Worm (Caenorhabditis elegans) whole organism, L2 larva: ENCODE data around the gene T22C8.1.

Source experiments
- C34F6.9 ChIP-seq: fragments of 150-350 bp; optimal IDR thresholded peaks from 2 replicates; lab custom pipeline; 2014; ENCODE audit warnings: missing biosample characterization, missing genetic modification characterization
- F13H6.1 ChIP-seq: sonication (generic microtip); optimal IDR thresholded peaks from 2 replicates; lab custom pipeline; 2016; ENCODE audit warnings: missing genetic modification characterization, missing compliant biosample characterization
- R02D3.7 ChIP-seq: fragments of 150-350 bp; optimal IDR thresholded peaks from 2 replicates; lab custom pipeline; 2014; ENCODE audit warnings: missing biosample characterization, missing genetic modification characterization
- Y55F3AM.14 ChIP-seq: fragments of 200-800 bp; sonication (Bioruptor generic); optimal IDR thresholded peaks from 2 replicates; lab custom pipeline; 2018; ENCODE audit warnings: mild to moderate bottlenecking, missing genetic modification characterization, missing compliant biosample characterization
- alr-1 ChIP-seq: fragments of 150-350 bp; optimal IDR thresholded peaks from 2 replicates; lab custom pipeline; 2014; ENCODE audit warnings: missing biosample characterization, missing genetic modification characterization
- aly-2 ChIP-seq: fragments of 150-350 bp; optimal IDR thresholded peaks from 2 replicates; lab custom pipeline; 2014; ENCODE audit warnings: missing biosample characterization, missing genetic modification characterization
- ama-1 ChIP-seq: fragments of 150-350 bp; optimal IDR thresholded peaks from 2 replicates; lab custom pipeline; 2018; ENCODE audit warnings: inconsistent platforms
- blmp-1 ChIP-seq: sonication (generic microtip); optimal IDR thresholded peaks from 2 replicates; lab custom pipeline; 2017; ENCODE audit warnings: missing genetic modification characterization, mild to moderate bottlenecking, missing compliant biosample characterization, antibody characterized with exemption, moderate library complexity; ENCODE audit not compliant: insufficient read depth
- ceh-16 ChIP-seq: fragments of 150-350 bp; optimal IDR thresholded peaks from 2 replicates; lab custom pipeline; 2014; ENCODE audit warnings: missing biosample characterization, missing genetic modification characterization
- ceh-82 ChIP-seq: fragments of 150-350 bp; optimal IDR thresholded peaks from 2 replicates; lab custom pipeline; 2014; ENCODE audit warnings: missing biosample characterization, missing genetic modification characterization
- crh-2 ChIP-seq: sonication (generic microtip); optimal IDR thresholded peaks from 2 replicates; lab custom pipeline; 2017; ENCODE audit warnings: missing biosample characterization, missing genetic modification characterization
- dmd-4 ChIP-seq: sonication (generic microtip); optimal IDR thresholded peaks from 2 replicates; lab custom pipeline; 2017; ENCODE audit warnings: missing biosample characterization, missing genetic modification characterization
- egl-27 ChIP-seq: sonication (generic microtip); optimal IDR thresholded peaks from 3 replicates; lab custom pipeline; 2017; ENCODE audit warnings: missing biosample characterization, missing genetic modification reagents, missing genetic modification characterization
- elt-1 ChIP-seq: fragments of 150-350 bp; optimal IDR thresholded peaks from 2 replicates; lab custom pipeline; 2014; ENCODE audit warnings: missing biosample characterization, missing genetic modification characterization
- elt-3 ChIP-seq: sonication (generic microtip); optimal IDR thresholded peaks from 2 replicates; lab custom pipeline; 2017; ENCODE audit warnings: missing biosample characterization, missing genetic modification characterization
- fos-1 ChIP-seq: fragments of 150-350 bp; optimal IDR thresholded peaks from 2 replicates; lab custom pipeline; 2014; ENCODE audit warnings: missing biosample characterization, missing genetic modification characterization
- gmeb-1 ChIP-seq: fragments of 150-350 bp; optimal IDR thresholded peaks from 2 replicates; lab custom pipeline; 2014; ENCODE audit warnings: missing biosample characterization, missing genetic modification characterization
- lin-13 ChIP-seq: fragments of 150-350 bp; optimal IDR thresholded peaks from 2 replicates; lab custom pipeline; 2014; ENCODE audit warnings: missing biosample characterization, missing genetic modification reagents, missing genetic modification characterization
- lin-39 ChIP-seq: fragments of 150-350 bp; optimal IDR thresholded peaks from 2 replicates; lab custom pipeline; 2014; ENCODE audit warnings: missing biosample characterization, missing genetic modification reagents, missing genetic modification characterization
- lsy-2 ChIP-seq, 2 experiments: fragments of 150-350 bp in 1 of 2; sonication (generic microtip) in 1 of 2; optimal IDR thresholded peaks; 2 replicates each; lab custom pipeline; 2014 to 2017; ENCODE audit warnings: missing biosample characterization in 2 of 2, missing genetic modification characterization in 2 of 2
- mab-5 ChIP-seq: fragments of 150-350 bp; optimal IDR thresholded peaks from 2 replicates; lab custom pipeline; 2014; ENCODE audit warnings: missing biosample characterization, missing genetic modification characterization
- mdl-1 ChIP-seq, 2 experiments: fragments of 150-350 bp in 1 of 2; sonication (generic microtip) in 1 of 2; optimal IDR thresholded peaks; 2 replicates each; lab custom pipeline; 2017; ENCODE audit warnings: missing biosample characterization in 2 of 2, missing genetic modification characterization in 2 of 2
- nhr-10 ChIP-seq: sonication (generic microtip); optimal IDR thresholded peaks from 2 replicates; lab custom pipeline; 2017; ENCODE audit warnings: missing biosample characterization, missing genetic modification characterization
- nhr-129 ChIP-seq: fragments of 150-350 bp; optimal IDR thresholded peaks from 2 replicates; lab custom pipeline; 2014; ENCODE audit warnings: missing biosample characterization, missing genetic modification characterization
- nhr-23 ChIP-seq: fragments of 150-350 bp; optimal IDR thresholded peaks from 2 replicates; lab custom pipeline; 2014; ENCODE audit warnings: missing biosample characterization, missing genetic modification reagents, missing genetic modification characterization
- nhr-25 ChIP-seq: fragments of 150-350 bp; sonication (generic microtip); optimal IDR thresholded peaks from 3 replicates; lab custom pipeline; 2014; ENCODE audit warnings: missing biosample characterization, missing genetic modification characterization
- nhr-6 ChIP-seq: fragments of 150-350 bp; optimal IDR thresholded peaks from 2 replicates; lab custom pipeline; 2014; ENCODE audit warnings: missing biosample characterization, missing genetic modification characterization
- nhr-77 ChIP-seq: fragments of 150-350 bp; optimal IDR thresholded peaks from 2 replicates; lab custom pipeline; 2014; ENCODE audit warnings: missing biosample characterization, missing genetic modification characterization
- sem-4 ChIP-seq: fragments of 150-350 bp; optimal IDR thresholded peaks from 2 replicates; lab custom pipeline; 2014; ENCODE audit warnings: missing biosample characterization, missing genetic modification reagents, missing genetic modification characterization
- skn-1 ChIP-seq: sonication (generic microtip); optimal IDR thresholded peaks from 2 replicates; lab custom pipeline; 2017; ENCODE audit warnings: missing biosample characterization, missing genetic modification characterization
- sma-9 ChIP-seq, 2 experiments: fragments of 150-350 bp in 1 of 2; sonication (generic microtip) in 1 of 2; optimal IDR thresholded peaks; 2 replicates each; lab custom pipeline; 2014 to 2016; ENCODE audit warnings: missing genetic modification characterization in 2 of 2, mild to moderate bottlenecking in 1 of 2, missing biosample characterization in 1 of 2, missing compliant biosample characterization in 1 of 2, missing genetic modification reagents in 1 of 2, moderate library complexity in 1 of 2
- snpc-4 ChIP-seq: fragments of 150-350 bp; optimal IDR thresholded peaks from 2 replicates; lab custom pipeline; 2014; ENCODE audit warnings: missing biosample characterization, missing genetic modification characterization
- unc-55 ChIP-seq: fragments of 150-350 bp; sonication (generic microtip); optimal IDR thresholded peaks from 3 replicates; lab custom pipeline; 2014; ENCODE audit warnings: missing biosample characterization, missing genetic modification reagents, missing genetic modification characterization
- unc-62 ChIP-seq: fragments of 150-350 bp; optimal IDR thresholded peaks from 2 replicates; lab custom pipeline; 2014; ENCODE audit warnings: missing biosample characterization, missing genetic modification reagents, missing genetic modification characterization
- zag-1 ChIP-seq: fragments of 150-350 bp; optimal IDR thresholded peaks from 2 replicates; lab custom pipeline; 2014; ENCODE audit warnings: missing biosample characterization, missing genetic modification characterization
- ztf-11 ChIP-seq: sonication (generic microtip); optimal IDR thresholded peaks from 2 replicates; lab custom pipeline; 2017; ENCODE audit warnings: missing biosample characterization, missing genetic modification characterization
- ztf-4 ChIP-seq: fragments of 150-350 bp; optimal IDR thresholded peaks from 2 replicates; lab custom pipeline; 2014; ENCODE audit warnings: missing biosample characterization, missing genetic modification characterization

T22C8.1 gene

DNA sequence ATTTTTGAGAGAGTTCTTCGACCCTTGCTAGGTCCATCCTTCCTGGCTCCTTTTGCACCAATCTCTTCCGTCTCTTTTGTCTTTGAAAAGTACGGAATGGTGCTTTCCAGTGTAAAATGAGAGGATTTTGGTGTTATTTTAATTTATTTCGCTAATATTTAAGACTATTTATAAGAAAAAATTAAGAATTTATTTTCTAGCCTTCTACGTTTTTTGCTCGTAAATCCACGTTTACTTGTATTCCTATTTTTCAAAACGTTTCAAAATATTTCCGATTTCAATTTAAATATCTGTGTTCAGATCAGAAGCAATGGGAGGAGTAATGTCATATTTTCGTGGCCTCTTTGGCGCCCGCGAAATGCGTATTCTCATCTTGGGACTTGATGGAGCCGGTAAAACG, 30.9 kb upstream of the T22C8.1 start, which contains the start of gene arl-1:
Gene arl-1 (plus strand): TSS at position 301 of the 400 bp plus-strand sequence.
- TF ChIP-seq snpc-4 (tag; lab: Kevin White, UChicago): no peak
- no peak for TF ChIP-seq blmp-1 (tag; lab: Kevin White, UChicago)
- TF ChIP-seq ama-1 (lab: Kevin White, UChicago): no peak
- TF ChIP-seq ceh-16 (tag; lab: Kevin White, UChicago): no peak
- TF ChIP-seq mab-5 (tag; lab: Kevin White, UChicago): no peak
- no peak for TF ChIP-seq gmeb-1 (tag; lab: Kevin White, UChicago)
- TF ChIP-seq aly-2 (tag; lab: Kevin White, UChicago): no peak
- no peak for TF ChIP-seq nhr-77 (tag; lab: Kevin White, UChicago)
- TF ChIP-seq lin-13 (GFP tag; lab: Kevin White, UChicago): no peak
- no peak for TF ChIP-seq alr-1 (tag; lab: Kevin White, UChicago)
- no peak for TF ChIP-seq fos-1 (tag; lab: Kevin White, UChicago)
- no peak for TF ChIP-seq crh-2 (tag; lab: Kevin White, UChicago)
- TF ChIP-seq Y55F3AM.14 (GFP tag; lab: Kevin White, UChicago): no peak
- TF ChIP-seq ztf-11: no peak
- no peak for TF ChIP-seq mdl-1 (tag; optimal IDR thresholded peaks at IDR 0.05; lab: Kevin White, UChicago)
- TF ChIP-seq dmd-4 (tag; lab: Kevin White, UChicago): no peak
- no peak for TF ChIP-seq F13H6.1 (tag; lab: Kevin White, UChicago)
- no peak for TF ChIP-seq nhr-25 (tag; lab: Kevin White, UChicago)

- TF ChIP-seq sem-4 (tag; lab: Kevin White, UChicago) (no peak), blmp-1 (tag; lab: Kevin White, UChicago) (no peak)
These were observed 29.5 kb upstream of the T22C8.1 start for ce11 chrII:8583035-8583434.

DNA sequence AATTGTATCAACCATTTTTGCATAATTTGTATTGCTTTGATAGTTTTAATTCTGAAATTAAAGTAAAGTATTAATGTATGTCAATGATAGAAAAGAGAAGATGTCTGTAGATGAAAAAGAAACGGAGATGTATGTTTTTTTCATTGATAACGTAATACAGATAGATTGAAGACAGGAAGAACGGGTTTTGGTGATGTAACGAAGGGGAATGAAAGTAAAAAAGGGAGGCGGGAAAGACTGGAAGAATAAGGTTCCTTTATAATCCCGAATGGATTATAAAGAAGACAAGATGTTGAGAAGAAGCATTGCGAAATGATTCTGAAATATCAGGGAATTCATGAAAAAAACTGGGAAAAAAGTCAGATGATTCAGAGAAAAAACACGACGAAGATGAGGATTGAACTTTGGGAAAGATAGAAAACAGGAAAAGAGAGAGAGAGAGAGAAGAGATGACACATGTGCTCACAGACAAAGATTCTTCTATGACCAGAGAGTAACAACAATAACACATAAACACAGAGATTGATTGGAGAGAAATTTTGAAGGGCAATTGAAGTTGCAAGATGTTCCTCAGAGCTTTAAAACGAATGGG, 27.4 kb upstream of the T22C8.1 start, which contains the start of gene F54C9.11:
Gene F54C9.11 (minus strand): TSS at position 51 of the 592 bp plus-strand sequence.
- no peak for TF ChIP-seq alr-1 (tag; lab: Kevin White, UChicago)
- TF ChIP-seq nhr-23 (tag; lab: Kevin White, UChicago): no peak
- TF ChIP-seq C34F6.9 (tag; lab: Kevin White, UChicago): peak; percentile 73
- no peak for TF ChIP-seq snpc-4 (tag; lab: Kevin White, UChicago)
- peak; percentile 34 for TF ChIP-seq crh-2 (tag; lab: Kevin White, UChicago)
- TF ChIP-seq unc-55 (GFP tag; lab: Kevin White, UChicago): peak; percentile 90
- TF ChIP-seq nhr-25 (tag; lab: Kevin White, UChicago): no peak
- TF ChIP-seq lin-13 (GFP tag; lab: Kevin White, UChicago): peak; percentile 24
- no peak for TF ChIP-seq egl-27 (tag; lab: Kevin White, UChicago)
- TF ChIP-seq nhr-6 (tag; lab: Kevin White, UChicago): no peak
- TF ChIP-seq nhr-10 (tag; lab: Kevin White, UChicago): no peak
- no peak for TF ChIP-seq ama-1 (lab: Kevin White, UChicago)
- no peak for TF ChIP-seq ceh-82 (tag; lab: Kevin White, UChicago)
- no peak for TF ChIP-seq F13H6.1 (tag; lab: Kevin White, UChicago)
- peak; percentile 68 for TF ChIP-seq sem-4 (tag; lab: Kevin White, UChicago)
- TF ChIP-seq sma-9 (GFP tag; optimal IDR thresholded peaks at IDR 0.05; lab: Kevin White, UChicago): peak; percentile 41
- TF ChIP-seq sma-9 (tag; optimal IDR thresholded peaks at IDR 0.05; lab: Kevin White, UChicago): no peak
- peak; percentile 63 for TF ChIP-seq nhr-129 (tag; lab: Kevin White, UChicago)
- TF ChIP-seq lsy-2 (tag; optimal IDR thresholded peaks at IDR 0.05; lab: Kevin White, UChicago): peak in 1 of 2 experiments; percentile 57
- no peak for TF ChIP-seq mab-5 (tag; lab: Kevin White, UChicago)
- no peak for TF ChIP-seq skn-1
- TF ChIP-seq ztf-4: peak; percentile 45
- TF ChIP-seq ztf-11: no peak
- TF ChIP-seq aly-2 (tag; lab: Kevin White, UChicago): no peak
- TF ChIP-seq zag-1 (tag; lab: Kevin White, UChicago): peak; percentile 15
- TF ChIP-seq elt-1 (tag; lab: Kevin White, UChicago): no peak

ce11 chrII:8585921-8586320, 26.6 kb upstream of the T22C8.1 start:
- no peak for TF ChIP-seq elt-1 (tag; lab: Kevin White, UChicago)
- TF ChIP-seq elt-3 (tag; lab: Kevin White, UChicago): no peak
- no peak for TF ChIP-seq sem-4 (tag; lab: Kevin White, UChicago)
- no peak for TF ChIP-seq aly-2 (tag; lab: Kevin White, UChicago)
- TF ChIP-seq zag-1 (tag; lab: Kevin White, UChicago): no peak
- TF ChIP-seq nhr-10 (tag; lab: Kevin White, UChicago): no peak
- TF ChIP-seq blmp-1 (tag; lab: Kevin White, UChicago): no peak
- no peak for TF ChIP-seq dmd-4 (tag; lab: Kevin White, UChicago)
- TF ChIP-seq ztf-4: no peak
- no peak for TF ChIP-seq R02D3.7 (tag; lab: Kevin White, UChicago)
- TF ChIP-seq C34F6.9 (tag; lab: Kevin White, UChicago): no peak
- TF ChIP-seq ceh-82 (tag; lab: Kevin White, UChicago): no peak
- TF ChIP-seq unc-55 (GFP tag; lab: Kevin White, UChicago): no peak
- no peak for TF ChIP-seq snpc-4 (tag; lab: Kevin White, UChicago)
- no peak for TF ChIP-seq mab-5 (tag; lab: Kevin White, UChicago)
- no peak for TF ChIP-seq F13H6.1 (tag; lab: Kevin White, UChicago)
- TF ChIP-seq unc-62 (GFP tag; lab: Kevin White, UChicago): no peak
- TF ChIP-seq skn-1: no peak
- TF ChIP-seq lin-39 (tag; lab: Kevin White, UChicago): no peak
